Worm (Caenorhabditis elegans) whole organism, L3 larva: ENCODE measurements around the gene T26H5.9.

Experiments used
- ZK546.5 ChIP-seq: sonication (generic microtip); optimal IDR thresholded peaks from 2 replicates; lab custom pipeline; 2017; ENCODE audit warnings: missing biosample characterization, missing genetic modification characterization
- aly-2 ChIP-seq: fragments of 150-350 bp; optimal IDR thresholded peaks from 2 replicates; lab custom pipeline; 2014; ENCODE audit warnings: missing biosample characterization, missing genetic modification characterization
- ama-1 ChIP-seq: fragments of 150-350 bp; optimal IDR thresholded peaks from 2 replicates; lab custom pipeline; 2018
- ceh-16 ChIP-seq: sonication (generic microtip); optimal IDR thresholded peaks from 2 replicates; lab custom pipeline; 2017; ENCODE audit warnings: missing biosample characterization, missing genetic modification characterization
- ceh-28 ChIP-seq: fragments of 150-350 bp; optimal IDR thresholded peaks from 2 replicates; lab custom pipeline; 2014; ENCODE audit warnings: missing biosample characterization, missing genetic modification reagents, missing genetic modification characterization
- ceh-9 ChIP-seq: sonication (generic microtip); optimal IDR thresholded peaks from 2 replicates; lab custom pipeline; 2018; ENCODE audit warnings: missing biosample characterization, missing genetic modification characterization
- daf-12 ChIP-seq: fragments of 150-350 bp; optimal IDR thresholded peaks from 2 replicates; lab custom pipeline; 2014; ENCODE audit warnings: missing biosample characterization, missing genetic modification reagents, missing genetic modification characterization
- egl-27 ChIP-seq: sonication (generic microtip); optimal IDR thresholded peaks from 4 replicates; lab custom pipeline; 2017; ENCODE audit warnings: missing biosample characterization, missing genetic modification reagents, missing genetic modification characterization
- elt-2 ChIP-seq: sonication (generic microtip); optimal IDR thresholded peaks from 2 replicates; lab custom pipeline; 2016; ENCODE audit warnings: missing genetic modification reagents, mild to moderate bottlenecking, missing genetic modification characterization, missing compliant biosample characterization
- elt-3 ChIP-seq, 3 experiments: fragments of 150-350 bp in 1 of 3; sonication (generic microtip) in 2 of 3; optimal IDR thresholded peaks; 2 replicates in 2 of 3; 4 replicates in 1 of 3; lab custom pipeline; 2014 to 2017; ENCODE audit warnings: missing biosample characterization in 3 of 3, missing genetic modification characterization in 3 of 3
- eor-1 ChIP-seq, 2 experiments: fragments of 150-350 bp; optimal IDR thresholded peaks; 2 replicates each; lab custom pipeline; 2014 to 2018; ENCODE audit warnings: missing biosample characterization in 2 of 2, missing genetic modification characterization in 2 of 2
- fkh-10 ChIP-seq: sonication (generic microtip); optimal IDR thresholded peaks from 2 replicates; lab custom pipeline; 2017; ENCODE audit warnings: missing biosample characterization, missing genetic modification reagents, missing genetic modification characterization
- fkh-2 ChIP-seq: fragments of 150-350 bp; optimal IDR thresholded peaks from 2 replicates; lab custom pipeline; 2014; ENCODE audit warnings: missing biosample characterization, missing genetic modification reagents, missing genetic modification characterization
- fos-1 ChIP-seq: fragments of 150-350 bp; optimal IDR thresholded peaks from 2 replicates; lab custom pipeline; 2014; ENCODE audit warnings: missing biosample characterization, missing genetic modification characterization
- lin-39 ChIP-seq: fragments of 150-350 bp; optimal IDR thresholded peaks from 2 replicates; lab custom pipeline; 2018; ENCODE audit warnings: missing biosample characterization, missing genetic modification reagents, missing genetic modification characterization
- lsy-12 ChIP-seq: sonication (generic microtip); optimal IDR thresholded peaks from 2 replicates; lab custom pipeline; 2016; ENCODE audit warnings: mild to moderate bottlenecking, missing genetic modification characterization, missing compliant biosample characterization
- mml-1 ChIP-seq: fragments of 150-350 bp; sonication (generic microtip); optimal IDR thresholded peaks from 3 replicates; lab custom pipeline; 2014; ENCODE audit warnings: missing biosample characterization, missing genetic modification characterization
- nfya-1 ChIP-seq: sonication (generic microtip); optimal IDR thresholded peaks from 2 replicates; lab custom pipeline; 2017; ENCODE audit warnings: missing genetic modification characterization, mild to moderate bottlenecking, missing compliant biosample characterization, antibody characterized with exemption, moderate library complexity; ENCODE audit not compliant: insufficient read depth
- nhr-11 ChIP-seq: fragments of 150-350 bp; optimal IDR thresholded peaks from 2 replicates; lab custom pipeline; 2014; ENCODE audit warnings: missing biosample characterization, missing genetic modification characterization
- nhr-12 ChIP-seq: fragments of 150-350 bp; optimal IDR thresholded peaks from 2 replicates; lab custom pipeline; 2014; ENCODE audit warnings: missing biosample characterization, missing genetic modification characterization
- nhr-23 ChIP-seq: fragments of 150-350 bp; optimal IDR thresholded peaks from 2 replicates; lab custom pipeline; 2014; ENCODE audit warnings: missing biosample characterization, missing genetic modification reagents, missing genetic modification characterization
- nhr-237 ChIP-seq: fragments of 150-350 bp; optimal IDR thresholded peaks from 2 replicates; lab custom pipeline; 2014; ENCODE audit warnings: missing biosample characterization, missing genetic modification characterization
- nhr-25 ChIP-seq: sonication (generic microtip); optimal IDR thresholded peaks from 2 replicates; lab custom pipeline; 2017; ENCODE audit warnings: missing biosample characterization, missing genetic modification characterization
- nhr-28 ChIP-seq: fragments of 150-350 bp; optimal IDR thresholded peaks from 2 replicates; lab custom pipeline; 2014; ENCODE audit warnings: missing biosample characterization, missing genetic modification characterization
- nhr-76 ChIP-seq: fragments of 150-350 bp; sonication (generic microtip); optimal IDR thresholded peaks from 5 replicates; lab custom pipeline; 2014; ENCODE audit warnings: missing biosample characterization, missing genetic modification characterization
- nhr-77 ChIP-seq: fragments of 150-350 bp; optimal IDR thresholded peaks from 2 replicates; lab custom pipeline; 2014; ENCODE audit warnings: missing biosample characterization, missing genetic modification characterization
- pqm-1 ChIP-seq: fragments of 150-350 bp; optimal IDR thresholded peaks from 2 replicates; lab custom pipeline; 2017; ENCODE audit warnings: missing biosample characterization, missing genetic modification characterization, inconsistent platforms
- sea-2 ChIP-seq: fragments of 150-350 bp; sonication (generic microtip); optimal IDR thresholded peaks from 4 replicates; lab custom pipeline; 2014; ENCODE audit warnings: missing biosample characterization, missing genetic modification reagents, missing genetic modification characterization
- skn-1 ChIP-seq: fragments of 150-350 bp; optimal IDR thresholded peaks from 2 replicates; lab custom pipeline; 2014; ENCODE audit warnings: missing biosample characterization, missing genetic modification characterization
- snpc-4 ChIP-seq: fragments of 150-350 bp; optimal IDR thresholded peaks from 2 replicates; lab custom pipeline; 2014; ENCODE audit warnings: missing biosample characterization, missing genetic modification characterization
- tbx-2 ChIP-seq: sonication (generic microtip); optimal IDR thresholded peaks from 2 replicates; lab custom pipeline; 2016; ENCODE audit warnings: mild to moderate bottlenecking, missing genetic modification characterization, missing compliant biosample characterization
- unc-39 ChIP-seq: sonication (generic microtip); optimal IDR thresholded peaks from 4 replicates; lab custom pipeline; 2017; ENCODE audit warnings: missing biosample characterization, missing genetic modification characterization
- unc-62 ChIP-seq: fragments of 150-350 bp; sonication (generic microtip); optimal IDR thresholded peaks from 4 replicates; lab custom pipeline; 2014; ENCODE audit warnings: missing biosample characterization, missing genetic modification reagents, missing genetic modification characterization
- zag-1 ChIP-seq: fragments of 150-350 bp; optimal IDR thresholded peaks from 2 replicates; lab custom pipeline; 2014; ENCODE audit warnings: missing biosample characterization, missing genetic modification characterization
- ztf-4 ChIP-seq: fragments of 150-350 bp; optimal IDR thresholded peaks from 2 replicates; lab custom pipeline; 2014; ENCODE audit warnings: missing biosample characterization, missing genetic modification characterization

T26H5.9 gene

ce11 chrV:15404859-15405258 lies 39.9 kb upstream of the T26H5.9 start, which contains the start of gene srh-258:
srh-258 (plus strand) TSS chrV:15405159.
- TF ChIP-seq fkh-2 = no peak
- no peak for TF ChIP-seq nhr-28 (tag; lab: Kevin White, UChicago)
- TF ChIP-seq tbx-2 (tag; lab: Kevin White, UChicago) = no peak
- TF ChIP-seq daf-12 (tag; lab: Kevin White, UChicago) = no peak
- no peak for TF ChIP-seq nhr-11 (tag; lab: Kevin White, UChicago)
- no peak for TF ChIP-seq nhr-77 (tag; lab: Kevin White, UChicago)
- TF ChIP-seq nhr-23 (tag; lab: Kevin White, UChicago) = no peak
- TF ChIP-seq zag-1 (tag; lab: Kevin White, UChicago) = no peak
- TF ChIP-seq eor-1 (tag; optimal IDR thresholded peaks at IDR 0.05; lab: Kevin White, UChicago) = no peak

DNA sequence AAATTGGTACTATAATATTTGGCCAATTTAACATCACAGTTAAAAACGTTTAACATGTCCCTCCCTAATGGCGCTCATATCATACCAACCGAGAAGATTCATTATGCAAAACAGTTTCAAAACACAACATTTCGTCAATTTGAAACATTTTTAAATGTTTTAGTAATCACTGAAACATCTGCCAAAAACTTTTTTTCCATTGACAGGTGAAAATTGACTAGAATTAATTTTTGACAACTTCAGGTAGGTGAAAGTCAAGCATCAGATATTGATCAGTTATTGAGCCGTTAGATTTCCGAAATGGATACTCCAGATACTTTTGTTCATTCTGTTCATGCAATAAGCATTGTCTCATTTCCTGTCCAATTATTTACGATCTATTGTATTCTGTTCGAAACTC lies 37.8 kb upstream of the T26H5.9 start, which contains the start of gene srh-257:
Gene srh-257, plus strand, starts transcription at position 301 of the 400 bp plus-strand sequence.
- TF ChIP-seq daf-12 (tag; lab: Kevin White, UChicago) (no peak), nhr-11 (tag; lab: Kevin White, UChicago) (no peak), ceh-9 (tag; lab: Kevin White, UChicago) (no peak), skn-1 (tag; lab: Kevin White, UChicago) (no peak), lsy-12 (no peak), sea-2 (GFP tag; lab: Kevin White, UChicago) (no peak), fkh-10 (GFP tag; lab: Kevin White, UChicago) (no peak), nhr-25 (no peak), ceh-16 (tag; lab: Kevin White, UChicago) (no peak), ztf-4 (tag; lab: Kevin White, UChicago) (no peak), lin-39 (tag; lab: Kevin White, UChicago) (no peak), nhr-237 (tag; lab: Kevin White, UChicago) (no peak), elt-2 (no peak), ZK546.5 (no peak), nhr-28 (tag; lab: Kevin White, UChicago) (no peak), pqm-1 (tag; lab: Kevin White, UChicago) (no peak), elt-3 (tag; optimal IDR thresholded peaks at IDR 0.05; lab: Kevin White, UChicago) (no peak), egl-27 (tag; lab: Kevin White, UChicago) (no peak)

ce11 chrV:15412625-15413024 lies 32.1 kb upstream of the T26H5.9 start, which contains the start of gene srbc-63:
srbc-63 (minus strand) TSS chrV:15412725.
- TF ChIP-seq ZK546.5 (no peak), nfya-1 (tag; lab: Kevin White, UChicago) (no peak), nhr-76 (tag; lab: Kevin White, UChicago) (no peak), unc-39 (tag; lab: Kevin White, UChicago) (no peak), nhr-12 (tag; lab: Kevin White, UChicago) (no peak), nhr-25 (no peak), elt-3 (tag; optimal IDR thresholded peaks at IDR 0.05; lab: Kevin White, UChicago) (no peak), daf-12 (tag; lab: Kevin White, UChicago) (no peak), nhr-28 (tag; lab: Kevin White, UChicago) (no peak), ztf-4 (tag; lab: Kevin White, UChicago) (no peak), pqm-1 (tag; lab: Kevin White, UChicago) (no peak), zag-1 (tag; lab: Kevin White, UChicago) (no peak), ceh-16 (tag; lab: Kevin White, UChicago) (no peak), nhr-11 (tag; lab: Kevin White, UChicago) (no peak)

ce11 chrV:15413847-15414246 lies 30.9 kb upstream of the T26H5.9 start, which contains the start of gene srh-264:
srh-264 (plus strand) TSS chrV:15414147.
- TF ChIP-seq unc-62 (GFP tag; lab: Kevin White, UChicago) (no peak), ceh-16 (tag; lab: Kevin White, UChicago) (no peak), unc-39 (tag; lab: Kevin White, UChicago) (no peak), nhr-11 (tag; lab: Kevin White, UChicago) (no peak), aly-2 (tag; lab: Kevin White, UChicago) (no peak), daf-12 (tag; lab: Kevin White, UChicago) (no peak), nhr-23 (tag; lab: Kevin White, UChicago) (no peak), nhr-12 (tag; lab: Kevin White, UChicago) (no peak), nhr-28 (tag; lab: Kevin White, UChicago) (no peak), fos-1 (tag; lab: Kevin White, UChicago) (no peak), mml-1 (tag; lab: Kevin White, UChicago) (no peak), tbx-2 (tag; lab: Kevin White, UChicago) (no peak), ceh-28 (tag; lab: Kevin White, UChicago) (no peak), snpc-4 (no peak), sea-2 (GFP tag; lab: Kevin White, UChicago) (no peak), ama-1 (no peak), elt-3 (tag; optimal IDR thresholded peaks at IDR 0.05; lab: Kevin White, UChicago) (no peak), nhr-77 (tag; lab: Kevin White, UChicago) (no peak)
